Worm (Caenorhabditis elegans): ENCODE measurements around the gene let-418.

Gene let-418

DNA sequence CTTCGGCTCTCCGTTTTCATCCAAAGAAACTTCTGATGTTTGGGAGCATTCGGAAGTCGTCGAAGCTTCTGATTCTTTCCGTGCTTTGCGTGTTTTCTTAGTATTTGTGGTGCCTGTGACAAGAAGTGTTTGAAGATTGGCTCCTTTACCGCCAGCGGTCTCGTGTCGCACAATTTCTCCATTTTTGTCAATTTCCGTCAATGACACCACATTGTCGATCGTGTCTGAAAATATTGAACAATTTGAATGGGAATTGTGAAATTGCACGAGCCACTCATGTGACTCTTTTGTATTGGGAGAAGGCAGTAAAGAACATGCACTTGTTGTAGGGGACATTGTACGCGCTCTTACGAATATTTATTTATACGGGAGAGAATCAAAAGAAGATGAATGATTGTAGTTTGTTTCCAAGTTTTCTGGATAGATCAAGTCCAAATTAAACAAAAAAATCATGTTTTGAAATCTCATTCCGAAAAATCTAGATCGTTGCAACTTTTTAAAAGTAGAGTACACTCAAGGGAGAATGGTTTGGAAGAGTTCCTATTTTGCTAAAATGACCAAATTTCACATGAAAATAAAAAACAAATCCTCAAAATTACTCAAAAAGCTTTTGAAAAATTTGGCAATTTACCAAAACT lies 16.0 kb downstream of the let-418 start:
- TF ChIP-seq dao-5 (tag; optimal IDR thresholded peaks at IDR 0.05) (no peak), W03F9.2 (tag; optimal IDR thresholded peaks at IDR 0.05) (no peak), him-1 (tag; optimal IDR thresholded peaks at IDR 0.05) (no peak)

DNA sequence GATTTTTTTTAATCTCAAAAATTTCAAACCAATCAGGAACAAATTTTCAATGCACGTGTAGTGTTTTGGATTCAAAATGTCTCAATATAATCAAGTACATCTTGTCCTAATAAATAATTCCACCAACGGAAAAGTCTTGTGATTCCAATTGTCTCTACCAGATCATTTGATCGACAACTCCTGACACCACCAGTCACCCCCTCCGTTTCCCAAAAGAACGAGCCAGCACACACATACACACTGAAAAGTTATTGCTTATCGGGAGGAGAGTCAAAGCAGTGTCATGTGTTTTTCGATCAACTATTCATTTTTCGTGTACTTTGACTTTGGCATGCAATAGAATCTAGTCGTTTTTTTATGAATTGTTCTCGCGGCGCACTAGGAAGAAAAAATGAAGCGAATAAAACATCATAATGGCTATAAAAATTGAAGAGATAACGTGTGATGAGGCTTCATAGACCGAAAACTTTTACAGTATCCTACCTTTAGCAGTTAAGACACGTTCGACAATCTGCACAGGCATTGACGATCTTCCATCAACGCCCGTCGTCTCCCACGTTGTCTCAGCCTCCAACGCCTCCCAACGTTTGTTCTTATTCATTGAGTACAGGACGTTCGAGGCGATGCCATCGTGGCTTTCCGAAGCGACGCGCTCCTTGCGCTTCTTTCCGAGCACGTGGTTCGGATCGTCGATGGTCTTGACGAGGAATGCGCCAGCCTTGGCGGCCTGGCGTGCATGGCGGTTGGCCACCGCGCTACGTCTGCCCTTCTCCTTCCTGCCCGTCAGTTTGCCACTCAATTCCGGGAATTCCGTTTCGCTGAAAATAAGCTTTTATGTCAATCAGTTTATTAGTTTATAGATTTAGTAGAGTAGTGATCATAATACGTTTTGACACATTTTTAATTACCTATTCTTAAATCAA lies 17.0 kb downstream of the let-418 start:
- TF ChIP-seq him-1 (tag; optimal IDR thresholded peaks at IDR 0.05): no peak
- no peak for TF ChIP-seq W03F9.2 (tag; optimal IDR thresholded peaks at IDR 0.05)
- TF ChIP-seq dao-5 (tag; optimal IDR thresholded peaks at IDR 0.05): no peak

DNA sequence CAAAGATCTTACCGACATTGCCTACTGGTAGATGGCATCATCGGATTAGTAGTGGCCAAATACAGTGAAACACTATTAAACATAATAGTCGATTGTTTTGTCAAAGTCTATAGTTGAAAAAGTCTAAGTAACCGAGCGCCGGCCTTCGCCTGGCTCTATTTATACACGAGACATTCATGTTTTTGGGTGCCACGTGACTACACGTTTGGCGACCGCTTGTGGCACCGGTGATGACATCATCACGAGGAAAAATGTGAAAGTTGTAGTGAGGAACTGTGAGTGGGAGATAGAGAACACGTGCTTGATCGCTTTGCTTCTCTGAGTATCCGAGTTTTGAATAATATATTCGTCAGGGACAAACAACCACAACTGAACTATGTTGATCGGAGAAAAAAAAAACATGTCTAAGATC lies 17.7 kb downstream of the let-418 start:
- TF ChIP-seq W03F9.2 (tag; optimal IDR thresholded peaks at IDR 0.05): peak; percentile 28
- no peak for TF ChIP-seq dao-5 (tag; optimal IDR thresholded peaks at IDR 0.05)
- peak; percentile 21 for TF ChIP-seq him-1 (tag; optimal IDR thresholded peaks at IDR 0.05)

DNA sequence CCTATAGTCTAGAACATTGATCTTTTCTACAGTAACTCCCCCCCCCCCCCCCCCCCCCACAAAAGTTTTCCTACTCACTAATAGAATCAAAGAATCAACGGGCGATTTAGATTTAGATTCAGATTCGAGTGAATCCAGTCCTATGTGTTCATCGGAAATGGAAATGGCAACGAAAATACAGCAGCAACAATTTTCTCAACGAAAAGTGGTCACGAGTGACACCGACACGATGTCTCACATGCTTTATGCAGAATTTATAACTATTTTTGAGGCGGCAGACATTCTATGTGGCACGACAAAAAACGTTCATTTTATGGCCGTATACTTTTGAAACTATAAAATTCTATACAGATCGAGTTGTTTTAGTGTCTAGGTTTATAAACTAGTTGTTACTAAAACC lies 18.5 kb downstream of the let-418 start:
- TF ChIP-seq W03F9.2 (tag; optimal IDR thresholded peaks at IDR 0.05): no peak
- no peak for TF ChIP-seq dao-5 (tag; optimal IDR thresholded peaks at IDR 0.05)
- no peak for TF ChIP-seq him-1 (tag; optimal IDR thresholded peaks at IDR 0.05)

DNA sequence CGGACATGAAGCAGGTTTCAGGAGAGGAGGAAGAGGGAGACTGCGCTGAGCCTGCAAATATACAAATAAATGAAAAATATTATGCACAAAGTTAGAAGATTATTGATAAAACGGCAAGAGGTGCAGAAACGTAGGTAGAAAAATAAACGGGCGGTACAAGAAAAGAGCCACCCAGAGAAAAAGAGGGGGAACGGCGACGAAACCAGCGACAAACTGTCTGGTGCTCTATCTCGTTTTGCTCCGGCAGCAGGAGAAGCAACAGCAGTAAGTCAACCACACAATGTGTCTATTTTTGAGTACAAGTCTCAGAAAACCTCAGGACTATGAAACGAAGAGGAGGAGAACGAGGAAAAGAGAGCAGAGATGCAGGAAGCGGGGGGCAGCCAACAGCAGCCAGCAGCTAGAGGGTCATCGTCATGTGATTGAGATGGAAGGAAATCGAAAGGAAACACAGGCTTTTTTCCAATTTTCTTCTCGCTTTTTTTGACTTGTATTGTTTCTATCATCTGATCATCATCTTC lies 19.1 kb downstream of the let-418 start, which contains the start of gene F26F12.3:
Gene F26F12.3, minus strand, starts transcription at position 51 of the 521 bp plus-strand sequence.
- TF ChIP-seq him-1 (tag; optimal IDR thresholded peaks at IDR 0.05) (no peak), dao-5 (tag; optimal IDR thresholded peaks at IDR 0.05) (no peak), W03F9.2 (tag; optimal IDR thresholded peaks at IDR 0.05) (peak; percentile 29)

DNA sequence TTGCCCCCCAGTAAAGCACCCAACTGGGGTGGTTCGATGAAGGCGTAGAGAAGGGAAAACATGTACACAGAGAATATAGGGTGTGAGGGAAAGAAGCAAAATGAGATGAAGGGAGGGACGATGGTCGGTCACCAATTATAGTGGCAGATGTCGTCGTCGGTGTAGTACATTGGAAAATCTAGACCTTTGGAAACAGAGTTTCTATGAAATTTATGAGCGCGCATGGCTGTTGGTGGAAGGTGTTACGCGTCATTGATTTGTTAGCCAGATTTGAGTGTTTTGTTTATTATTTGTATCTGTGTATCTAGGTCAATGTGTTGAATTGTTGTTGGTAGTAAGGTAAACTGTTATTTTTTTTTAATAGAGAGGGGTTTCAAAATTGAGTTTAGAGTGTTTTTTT lies 20.1 kb downstream of the let-418 start:
- TF ChIP-seq dao-5 (tag; optimal IDR thresholded peaks at IDR 0.05) (no peak), W03F9.2 (tag; optimal IDR thresholded peaks at IDR 0.05) (no peak), him-1 (tag; optimal IDR thresholded peaks at IDR 0.05) (no peak)

DNA sequence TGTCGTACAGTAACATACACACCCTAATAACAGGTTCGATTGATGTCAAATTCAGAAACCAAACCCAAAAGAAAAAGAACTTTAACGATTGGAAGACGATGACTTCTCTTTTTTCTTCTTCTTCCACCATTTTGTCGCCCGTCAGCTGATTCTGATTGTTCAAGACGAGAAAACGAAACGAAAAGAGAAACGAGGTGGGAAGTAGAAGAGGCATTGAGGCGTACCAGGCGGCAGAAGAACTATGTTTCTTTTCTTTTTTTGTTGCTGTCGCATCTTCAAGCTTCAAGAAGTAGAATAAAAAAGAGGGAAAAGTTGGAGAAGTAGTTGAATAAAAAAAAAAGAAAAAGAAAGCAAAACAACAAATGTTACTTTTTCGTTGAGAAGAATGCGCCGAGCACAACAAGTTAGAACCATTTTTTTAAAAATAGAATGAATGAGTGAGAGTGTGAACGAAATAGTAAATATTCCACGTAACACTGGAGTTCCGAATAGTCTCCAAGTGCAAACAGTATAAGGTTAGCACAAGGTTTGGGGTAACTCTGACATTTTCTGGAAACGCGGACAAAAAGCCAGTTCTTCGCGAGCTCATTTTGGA lies 21.5 kb downstream of the let-418 start:
- TF ChIP-seq dao-5 (tag; optimal IDR thresholded peaks at IDR 0.05): no peak
- no peak for TF ChIP-seq W03F9.2 (tag; optimal IDR thresholded peaks at IDR 0.05)
- TF ChIP-seq him-1 (tag; optimal IDR thresholded peaks at IDR 0.05): no peak

DNA sequence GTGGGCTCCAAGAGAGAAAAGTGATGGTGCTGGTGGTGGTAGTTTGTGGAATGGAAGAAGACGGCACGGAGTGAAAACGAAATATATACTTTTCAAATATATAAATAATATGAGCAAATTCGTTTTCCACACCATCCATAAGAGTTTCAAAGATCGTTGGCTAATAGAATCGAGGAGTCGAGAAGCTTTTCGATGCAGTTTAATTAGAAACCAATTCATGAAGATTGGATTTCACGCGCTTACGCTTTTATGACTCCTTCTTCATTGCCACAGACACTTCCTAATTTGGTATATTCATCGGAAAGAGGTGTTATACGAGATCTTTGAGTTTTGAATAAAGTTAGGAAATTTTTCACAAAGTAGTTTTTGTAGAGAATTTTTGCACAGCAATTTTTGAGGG lies 24.0 kb downstream of the let-418 start:
- TF ChIP-seq dao-5 (tag; optimal IDR thresholded peaks at IDR 0.05): no peak
- no peak for TF ChIP-seq him-1 (tag; optimal IDR thresholded peaks at IDR 0.05)
- no peak for TF ChIP-seq W03F9.2 (tag; optimal IDR thresholded peaks at IDR 0.05)

DNA sequence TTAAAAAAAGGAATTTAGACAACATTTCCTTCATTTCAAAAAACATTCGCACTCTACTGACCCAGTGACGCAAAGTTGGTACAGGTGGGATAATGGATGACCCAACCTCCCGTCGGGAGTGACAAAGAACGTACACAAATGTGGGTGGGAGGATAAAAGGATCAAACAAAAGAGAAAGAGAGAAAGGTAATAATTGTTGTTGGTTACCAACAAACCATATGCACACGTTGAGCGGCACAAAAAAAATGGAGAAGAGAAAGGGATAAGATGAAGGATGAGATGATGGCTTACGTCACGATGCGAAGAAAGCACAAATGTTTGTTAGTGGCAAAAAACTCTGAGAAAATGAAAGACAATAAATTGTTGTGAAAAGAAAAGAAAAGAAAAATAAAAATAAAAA lies 25.0 kb downstream of the let-418 start:
- TF ChIP-seq him-1 (tag; optimal IDR thresholded peaks at IDR 0.05) (no peak), W03F9.2 (tag; optimal IDR thresholded peaks at IDR 0.05) (no peak), dao-5 (tag; optimal IDR thresholded peaks at IDR 0.05) (no peak)

DNA sequence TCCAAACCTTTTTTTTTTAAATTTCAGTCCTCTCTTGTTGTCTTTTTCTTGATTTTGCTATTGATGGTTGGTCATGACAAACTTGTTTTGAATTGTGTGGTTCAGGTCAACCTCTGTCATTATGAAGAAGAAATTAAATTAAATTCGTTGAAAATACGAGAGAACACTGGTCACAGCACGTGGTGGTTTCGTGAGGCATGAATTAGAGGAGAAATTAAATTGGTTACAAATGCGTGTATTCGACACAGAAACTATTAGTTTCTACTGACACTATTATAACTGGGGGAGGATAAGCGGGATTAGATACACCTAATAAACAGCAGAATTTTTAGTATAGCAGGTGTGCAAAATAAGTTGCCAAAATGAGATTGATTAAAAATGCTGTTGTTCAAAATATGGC lies 25.5 kb downstream of the let-418 start:
- no peak for TF ChIP-seq dao-5 (tag; optimal IDR thresholded peaks at IDR 0.05)
- no peak for TF ChIP-seq him-1 (tag; optimal IDR thresholded peaks at IDR 0.05)
- no peak for TF ChIP-seq W03F9.2 (tag; optimal IDR thresholded peaks at IDR 0.05)

DNA sequence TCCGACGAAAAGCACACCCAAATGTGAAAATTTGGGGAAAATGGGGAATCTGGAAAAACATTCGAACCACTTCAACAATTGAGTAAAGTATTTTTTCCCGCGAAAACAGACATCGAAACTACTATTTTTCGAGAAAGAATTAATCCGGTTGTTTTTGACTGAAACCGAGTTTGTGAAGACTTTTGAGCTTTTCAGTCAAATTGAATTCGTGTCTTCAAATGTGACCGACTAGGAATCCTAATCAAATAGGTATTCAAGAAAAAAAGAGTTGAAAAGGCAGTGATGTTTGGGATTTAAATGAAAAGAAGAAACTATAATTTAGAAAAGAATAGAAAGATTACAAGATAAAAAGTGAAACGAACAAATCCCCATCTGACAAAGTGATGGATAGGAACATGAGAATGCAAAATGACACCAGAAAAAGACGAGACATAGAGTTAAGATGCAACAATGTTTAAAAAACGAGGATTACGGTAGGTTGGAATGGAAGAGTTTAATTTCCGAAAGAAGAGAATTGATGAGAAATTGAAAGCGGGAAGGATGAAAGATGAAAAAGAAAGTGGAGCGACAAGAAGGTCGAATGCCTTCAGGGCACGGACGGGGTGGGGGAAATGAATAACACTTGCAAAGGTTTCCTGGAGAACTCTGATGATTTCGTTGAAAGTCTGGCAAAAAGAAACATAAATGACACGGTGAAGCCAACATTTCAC lies 36.0 kb downstream of the let-418 start, which contains the start of gene F26F12.8:
Gene F26F12.8, minus strand, starts transcription at position 51 of the 710 bp plus-strand sequence.
- no peak for TF ChIP-seq W03F9.2 (tag; optimal IDR thresholded peaks at IDR 0.05)
- no peak for TF ChIP-seq dao-5 (tag; optimal IDR thresholded peaks at IDR 0.05)
- no peak for TF ChIP-seq him-1 (tag; optimal IDR thresholded peaks at IDR 0.05)

DNA sequence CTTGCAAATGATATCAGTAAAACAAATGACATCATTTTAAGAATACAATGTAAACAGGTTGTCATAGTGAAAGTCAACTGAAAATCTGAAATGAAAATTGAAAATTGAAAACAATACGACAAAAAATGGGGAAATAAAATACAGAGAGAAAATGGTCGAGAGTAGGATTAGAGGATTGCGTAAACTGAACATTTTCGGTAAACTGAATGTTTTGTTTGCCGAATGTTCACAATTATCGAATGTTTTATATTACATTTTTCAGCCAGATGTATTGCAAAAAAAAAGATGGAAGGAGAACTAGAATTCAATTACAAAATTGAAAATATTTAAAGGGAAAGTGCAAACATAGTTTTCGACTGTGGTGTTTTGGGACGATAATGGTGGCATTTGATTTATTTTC lies 38.5 kb downstream of the let-418 start, which contains the start of gene F26F12.5:
Gene F26F12.5, minus strand, starts transcription at position 101 of the 400 bp plus-strand sequence.
- TF ChIP-seq dao-5 (tag; optimal IDR thresholded peaks at IDR 0.05) (no peak), W03F9.2 (tag; optimal IDR thresholded peaks at IDR 0.05) (no peak), him-1 (tag; optimal IDR thresholded peaks at IDR 0.05) (no peak)

DNA sequence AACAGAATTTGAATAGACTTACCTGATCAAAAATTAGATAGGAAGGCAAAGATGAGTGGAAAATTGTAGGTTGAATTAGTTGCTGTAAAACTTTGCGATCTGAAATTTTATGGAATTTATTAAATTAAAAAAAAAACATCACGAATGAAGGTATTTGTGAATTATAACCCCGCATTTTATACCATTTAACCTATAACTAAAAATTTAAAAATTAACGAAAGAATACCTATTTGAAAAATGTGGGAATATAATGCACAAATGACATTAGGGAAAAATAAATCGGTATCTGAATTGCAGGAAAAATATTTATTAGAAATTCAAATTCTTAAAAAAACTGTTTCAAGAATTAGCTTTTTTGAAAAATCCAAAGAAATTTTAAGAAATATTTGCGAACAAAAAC lies 42.6 kb downstream of the let-418 start, which contains the start of gene F26F12.4:
Gene F26F12.4, minus strand, starts transcription at position 101 of the 400 bp plus-strand sequence.
- no peak for TF ChIP-seq him-1 (tag; optimal IDR thresholded peaks at IDR 0.05)
- TF ChIP-seq W03F9.2 (tag; optimal IDR thresholded peaks at IDR 0.05): no peak
- TF ChIP-seq dao-5 (tag; optimal IDR thresholded peaks at IDR 0.05): no peak

Measured in whole organism, L4/young adult.